Fruit fly (Drosophila melanogaster): ENCODE results near the gene MED17.
A peak's percentile ranks its signal among the peaks of the same experiment; 100 is the strongest.

Gene MED17

DNA sequence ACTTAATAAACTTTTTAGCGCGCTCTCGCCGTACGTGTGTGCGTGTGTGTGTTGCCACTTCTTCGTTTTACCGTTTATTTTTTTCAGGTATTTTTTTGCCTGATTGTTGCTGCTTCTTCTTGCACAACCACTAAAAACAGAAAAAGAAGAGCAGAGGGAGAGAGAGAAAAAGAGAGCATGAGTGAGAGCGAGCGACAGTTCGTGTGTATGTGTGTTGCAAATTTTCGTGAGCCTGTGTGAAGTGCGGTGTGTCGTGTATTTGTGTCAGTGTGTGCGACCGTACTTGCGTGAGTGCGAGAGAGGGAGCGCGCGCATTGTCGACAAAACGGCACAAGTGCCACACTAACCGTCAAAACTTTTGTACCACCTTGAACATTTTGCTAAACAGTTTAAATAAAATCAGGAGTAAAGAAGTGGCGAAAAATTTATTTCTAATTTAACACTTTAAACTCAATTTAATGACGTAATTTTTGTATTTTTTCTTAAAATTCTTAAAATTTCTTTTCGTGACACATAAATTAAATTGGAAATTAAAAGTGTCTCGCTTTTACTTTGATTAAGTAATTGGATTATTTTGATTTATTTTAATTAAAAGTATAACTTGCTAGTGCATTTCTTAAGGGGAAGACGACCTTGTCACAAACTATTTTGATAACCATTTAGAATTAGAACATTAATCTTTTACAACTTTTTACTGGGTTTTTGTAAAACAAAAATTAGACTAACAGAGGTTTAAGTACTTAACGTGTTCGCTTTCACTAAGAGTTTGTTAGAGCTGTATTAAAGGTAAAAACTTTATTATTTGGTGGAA lies 8.3 kb downstream of the MED17 start (continued):
- TF ChIP-seq ind (GFP tag; optimal IDR thresholded peaks at IDR 0.05): peak; percentile 51
- peak; percentile 42 for TF ChIP-seq onecut (GFP tag; IDR thresholded peaks at IDR 0.05)
- TF ChIP-seq HLH4C (GFP tag; IDR thresholded peaks at IDR 0.05; ENCODE audit: partially characterized antibody): no peak
- no peak for TF ChIP-seq zfh2 (GFP tag; optimal IDR thresholded peaks at IDR 0.05)
- TF ChIP-seq CG11093 (GFP tag; IDR thresholded peaks at IDR 0.05): peak; percentile 37; the same call in 2 of the 3 replicates
- TF ChIP-seq CG4360 (GFP tag; IDR thresholded peaks at IDR 0.05): no peak
- TF ChIP-seq CG8944 (GFP tag; optimal IDR thresholded peaks at IDR 0.05): no peak
- TF ChIP-seq scrt (GFP tag; optimal IDR thresholded peaks at IDR 0.05): no peak
- TF ChIP-seq CG7786 (GFP tag; optimal IDR thresholded peaks at IDR 0.05): peak; percentile 26
- TF ChIP-seq pros (GFP tag; optimal IDR thresholded peaks at IDR 0.05): peak; percentile 76
- no peak for TF ChIP-seq CG8765 (GFP tag; IDR thresholded peaks at IDR 0.05)
- peak; percentile 58 for TF ChIP-seq oc (tag; optimal IDR thresholded peaks at IDR 0.05)
- TF ChIP-seq CG42726 (GFP tag; IDR thresholded peaks at IDR 0.05; ENCODE audit: partially characterized antibody): no peak
- no peak for TF ChIP-seq sna (GFP tag; IDR thresholded peaks at IDR 0.05; ENCODE audit: partially characterized antibody)
- TF ChIP-seq gsb (GFP tag; IDR thresholded peaks at IDR 0.05): no peak
- TF ChIP-seq dmrt99B (tag; optimal IDR thresholded peaks at IDR 0.05): peak; percentile 74
- TF ChIP-seq Abd-B (GFP tag; optimal IDR thresholded peaks at IDR 0.05): no peak
- peak; percentile 13 for TF ChIP-seq CG2875 (GFP tag; optimal IDR thresholded peaks at IDR 0.05)
- TF ChIP-seq psq (GFP tag; optimal IDR thresholded peaks at IDR 0.05): peak; percentile 31
- no peak for TF ChIP-seq Elba2 (GFP tag; optimal IDR thresholded peaks at IDR 0.05)
- peak; percentile 50 for TF ChIP-seq CG9817 (tag; optimal IDR thresholded peaks at IDR 0.05)
- TF ChIP-seq CG2116 (GFP tag; optimal IDR thresholded peaks at IDR 0.05): peak; percentile 28
- TF ChIP-seq CG1832 (GFP tag; optimal IDR thresholded peaks at IDR 0.05): peak; percentile 65
- no peak for TF ChIP-seq gcm2 (GFP tag; optimal IDR thresholded peaks at IDR 0.05)
- TF ChIP-seq CG17359 (tag; optimal IDR thresholded peaks at IDR 0.05): peak; percentile 66
- TF ChIP-seq CG11085 (GFP tag; IDR thresholded peaks at IDR 0.05): no peak
- TF ChIP-seq ara (GFP tag; IDR thresholded peaks at IDR 0.05): no peak
- peak; percentile 69 for TF ChIP-seq yki (optimal IDR thresholded peaks at IDR 0.05)
- peak; percentile 23 for TF ChIP-seq Fer2 (tag; optimal IDR thresholded peaks at IDR 0.05)
- no peak for TF ChIP-seq z (GFP tag; IDR thresholded peaks at IDR 0.05)
- no peak for TF ChIP-seq C15 (GFP tag; IDR thresholded peaks at IDR 0.05)
- no peak for TF ChIP-seq NFAT (GFP tag; IDR thresholded peaks at IDR 0.05)
- TF ChIP-seq salm (tag; optimal IDR thresholded peaks at IDR 0.05): no peak
- TF ChIP-seq ap (GFP tag; IDR thresholded peaks at IDR 0.05): no peak
- TF ChIP-seq CG13624 (GFP tag; optimal IDR thresholded peaks at IDR 0.05): no peak
- peak; percentile 17 for TF ChIP-seq HmgZ (tag; optimal IDR thresholded peaks at IDR 0.05)
- TF ChIP-seq CG12942 (GFP tag; optimal IDR thresholded peaks at IDR 0.05): peak; percentile 15
- TF ChIP-seq CG17912 (GFP tag; optimal IDR thresholded peaks at IDR 0.05): no peak
- peak; percentile 41 for TF ChIP-seq pum (GFP tag; optimal IDR thresholded peaks at IDR 0.05)
- no peak for TF ChIP-seq p53 (GFP tag; optimal IDR thresholded peaks at IDR 0.05)
- TF ChIP-seq dmrt11E (tag; optimal IDR thresholded peaks at IDR 0.05): peak; percentile 57
- TF ChIP-seq lbe (GFP tag; optimal IDR thresholded peaks at IDR 0.05): peak; percentile 86
- no peak for TF ChIP-seq ranshi (GFP tag; IDR thresholded peaks at IDR 0.05)
- peak; percentile 51 for TF ChIP-seq cwo (GFP tag; optimal IDR thresholded peaks at IDR 0.05)
- TF ChIP-seq CG1603 (tag; optimal IDR thresholded peaks at IDR 0.05): peak; percentile 28
- TF ChIP-seq peb (GFP tag; IDR thresholded peaks at IDR 0.05): no peak
- no peak for TF ChIP-seq CG4617 (GFP tag; optimal IDR thresholded peaks at IDR 0.05; ENCODE audit: borderline replicate concordance)
- TF ChIP-seq Doc3 (GFP tag; IDR thresholded peaks at IDR 0.05; ENCODE audit: partially characterized antibody): no peak
- TF ChIP-seq CTCF (GFP tag; optimal IDR thresholded peaks at IDR 0.05): no peak
- no peak for TF ChIP-seq CG4730 (GFP tag; IDR thresholded peaks at IDR 0.05)
- no peak for TF ChIP-seq CG33213 (GFP tag; optimal IDR thresholded peaks at IDR 0.05)
